Worm (Caenorhabditis elegans) whole organism, L2 larva: Measurements from ENCODE around the gene dpy-18.

Source experiments
- C34F6.9 ChIP-seq: fragments of 150-350 bp; optimal IDR thresholded peaks from 2 replicates; lab custom pipeline; 2014; ENCODE audit warnings: missing biosample characterization, missing genetic modification characterization
- R02D3.7 ChIP-seq: fragments of 150-350 bp; optimal IDR thresholded peaks from 2 replicates; lab custom pipeline; 2014; ENCODE audit warnings: missing biosample characterization, missing genetic modification characterization
- Y55F3AM.14 ChIP-seq: fragments of 200-800 bp; sonication (Bioruptor generic); optimal IDR thresholded peaks from 2 replicates; lab custom pipeline; 2018; ENCODE audit warnings: mild to moderate bottlenecking, missing genetic modification characterization, missing compliant biosample characterization
- ZK546.5 ChIP-seq: sonication (generic microtip); optimal IDR thresholded peaks from 2 replicates; lab custom pipeline; 2017; ENCODE audit warnings: missing biosample characterization, missing genetic modification characterization
- alr-1 ChIP-seq: fragments of 150-350 bp; optimal IDR thresholded peaks from 2 replicates; lab custom pipeline; 2014; ENCODE audit warnings: missing biosample characterization, missing genetic modification characterization
- blmp-1 ChIP-seq: sonication (generic microtip); optimal IDR thresholded peaks from 2 replicates; lab custom pipeline; 2017; ENCODE audit warnings: missing genetic modification characterization, mild to moderate bottlenecking, missing compliant biosample characterization, antibody characterized with exemption, moderate library complexity; ENCODE audit not compliant: insufficient read depth
- ceh-16 ChIP-seq: fragments of 150-350 bp; optimal IDR thresholded peaks from 2 replicates; lab custom pipeline; 2014; ENCODE audit warnings: missing biosample characterization, missing genetic modification characterization
- ceh-82 ChIP-seq: fragments of 150-350 bp; optimal IDR thresholded peaks from 2 replicates; lab custom pipeline; 2014; ENCODE audit warnings: missing biosample characterization, missing genetic modification characterization
- crh-2 ChIP-seq: sonication (generic microtip); optimal IDR thresholded peaks from 2 replicates; lab custom pipeline; 2017; ENCODE audit warnings: missing biosample characterization, missing genetic modification characterization
- dmd-4 ChIP-seq: sonication (generic microtip); optimal IDR thresholded peaks from 2 replicates; lab custom pipeline; 2017; ENCODE audit warnings: missing biosample characterization, missing genetic modification characterization
- egl-27 ChIP-seq: sonication (generic microtip); optimal IDR thresholded peaks from 3 replicates; lab custom pipeline; 2017; ENCODE audit warnings: missing biosample characterization, missing genetic modification reagents, missing genetic modification characterization
- elt-1 ChIP-seq: fragments of 150-350 bp; optimal IDR thresholded peaks from 2 replicates; lab custom pipeline; 2014; ENCODE audit warnings: missing biosample characterization, missing genetic modification characterization
- elt-3 ChIP-seq: sonication (generic microtip); optimal IDR thresholded peaks from 2 replicates; lab custom pipeline; 2017; ENCODE audit warnings: missing biosample characterization, missing genetic modification characterization
- gmeb-1 ChIP-seq: fragments of 150-350 bp; optimal IDR thresholded peaks from 2 replicates; lab custom pipeline; 2014; ENCODE audit warnings: missing biosample characterization, missing genetic modification characterization
- lin-13 ChIP-seq: fragments of 150-350 bp; optimal IDR thresholded peaks from 2 replicates; lab custom pipeline; 2014; ENCODE audit warnings: missing biosample characterization, missing genetic modification reagents, missing genetic modification characterization
- lin-39 ChIP-seq: fragments of 150-350 bp; optimal IDR thresholded peaks from 2 replicates; lab custom pipeline; 2014; ENCODE audit warnings: missing biosample characterization, missing genetic modification reagents, missing genetic modification characterization
- lsy-2 ChIP-seq, 2 experiments: fragments of 150-350 bp in 1 of 2; sonication (generic microtip) in 1 of 2; optimal IDR thresholded peaks; 2 replicates each; lab custom pipeline; 2014 to 2017; ENCODE audit warnings: missing biosample characterization in 2 of 2, missing genetic modification characterization in 2 of 2
- mab-5 ChIP-seq: fragments of 150-350 bp; optimal IDR thresholded peaks from 2 replicates; lab custom pipeline; 2014; ENCODE audit warnings: missing biosample characterization, missing genetic modification characterization
- mbf-1 ChIP-seq: sonication (generic microtip); optimal IDR thresholded peaks from 2 replicates; lab custom pipeline; 2017; ENCODE audit warnings: missing biosample characterization, missing genetic modification characterization
- mdl-1 ChIP-seq, 2 experiments: fragments of 150-350 bp in 1 of 2; sonication (generic microtip) in 1 of 2; optimal IDR thresholded peaks; 2 replicates each; lab custom pipeline; 2017; ENCODE audit warnings: missing biosample characterization in 2 of 2, missing genetic modification characterization in 2 of 2
- nhr-11 ChIP-seq: fragments of 150-350 bp; optimal IDR thresholded peaks from 2 replicates; lab custom pipeline; 2014; ENCODE audit warnings: missing biosample characterization, missing genetic modification characterization
- nhr-12 ChIP-seq: fragments of 150-350 bp; optimal IDR thresholded peaks from 2 replicates; lab custom pipeline; 2014; ENCODE audit warnings: missing biosample characterization, missing genetic modification characterization
- nhr-129 ChIP-seq: fragments of 150-350 bp; optimal IDR thresholded peaks from 2 replicates; lab custom pipeline; 2014; ENCODE audit warnings: missing biosample characterization, missing genetic modification characterization
- nhr-21 ChIP-seq: fragments of 150-350 bp; optimal IDR thresholded peaks from 2 replicates; lab custom pipeline; 2014; ENCODE audit warnings: missing biosample characterization, missing genetic modification characterization
- nhr-23 ChIP-seq: fragments of 150-350 bp; optimal IDR thresholded peaks from 2 replicates; lab custom pipeline; 2014; ENCODE audit warnings: missing biosample characterization, missing genetic modification reagents, missing genetic modification characterization
- nhr-25 ChIP-seq: fragments of 150-350 bp; sonication (generic microtip); optimal IDR thresholded peaks from 3 replicates; lab custom pipeline; 2014; ENCODE audit warnings: missing biosample characterization, missing genetic modification characterization
- nhr-77 ChIP-seq: fragments of 150-350 bp; optimal IDR thresholded peaks from 2 replicates; lab custom pipeline; 2014; ENCODE audit warnings: missing biosample characterization, missing genetic modification characterization
- skn-1 ChIP-seq: sonication (generic microtip); optimal IDR thresholded peaks from 2 replicates; lab custom pipeline; 2017; ENCODE audit warnings: missing biosample characterization, missing genetic modification characterization
- sma-3 ChIP-seq: sonication (generic microtip); optimal IDR thresholded peaks from 2 replicates; lab custom pipeline; 2016; ENCODE audit warnings: missing genetic modification reagents, missing genetic modification characterization, missing compliant biosample characterization
- sma-9 ChIP-seq, 2 experiments: fragments of 150-350 bp in 1 of 2; sonication (generic microtip) in 1 of 2; optimal IDR thresholded peaks; 2 replicates each; lab custom pipeline; 2014 to 2016; ENCODE audit warnings: missing genetic modification characterization in 2 of 2, mild to moderate bottlenecking in 1 of 2, missing biosample characterization in 1 of 2, missing compliant biosample characterization in 1 of 2, missing genetic modification reagents in 1 of 2, moderate library complexity in 1 of 2
- ztf-11 ChIP-seq: sonication (generic microtip); optimal IDR thresholded peaks from 2 replicates; lab custom pipeline; 2017; ENCODE audit warnings: missing biosample characterization, missing genetic modification characterization
- ztf-4 ChIP-seq: fragments of 150-350 bp; optimal IDR thresholded peaks from 2 replicates; lab custom pipeline; 2014; ENCODE audit warnings: missing biosample characterization, missing genetic modification characterization

The dpy-18 gene

DNA sequence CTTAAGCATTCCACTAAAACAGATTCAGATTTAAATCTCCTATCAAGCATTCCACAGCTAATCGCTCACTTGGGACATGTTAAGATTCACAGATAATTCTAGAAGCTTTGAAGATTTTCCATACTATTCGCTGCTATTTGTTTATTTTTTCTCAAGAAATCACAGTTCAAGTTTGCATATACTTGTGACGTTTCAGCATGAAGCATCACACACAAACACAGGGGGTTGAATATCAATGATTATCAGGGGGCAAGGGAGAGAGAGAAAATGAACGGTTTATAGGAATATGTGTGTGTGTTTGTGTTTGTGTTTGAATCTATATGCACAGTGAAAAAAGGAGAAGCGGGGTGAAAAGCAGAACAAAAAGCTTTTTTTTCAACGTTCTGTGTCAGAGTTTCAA, 24.9 kb upstream of the dpy-18 start, which contains the start of gene Y47D3B.12:
Gene Y47D3B.12, plus strand, starts transcription at position 301 of the 400 bp plus-strand sequence.
- TF ChIP-seq blmp-1 (tag; lab: Kevin White, UChicago) (no peak), sma-9 (GFP tag; optimal IDR thresholded peaks at IDR 0.05; lab: Kevin White, UChicago) (no peak), sma-9 (tag; optimal IDR thresholded peaks at IDR 0.05; lab: Kevin White, UChicago) (no peak)

DNA sequence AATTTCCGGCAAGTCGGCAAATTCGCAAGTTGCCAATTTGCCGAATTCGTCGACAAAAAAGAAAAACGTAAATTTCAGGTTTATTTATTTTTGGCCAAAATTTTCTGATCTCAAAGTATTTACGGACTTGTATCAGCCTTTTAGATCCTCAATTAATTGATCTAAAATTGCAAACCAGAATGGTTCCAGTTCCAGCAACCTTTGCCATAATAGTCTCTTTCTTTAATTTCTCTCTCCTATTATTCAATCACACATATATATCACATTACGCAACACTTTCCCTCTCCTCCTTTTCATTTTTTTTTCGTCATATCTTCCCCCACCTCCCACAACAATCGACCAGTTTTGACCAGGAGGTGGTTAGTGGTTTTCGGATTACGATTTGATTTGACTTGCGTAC, 19.7 kb upstream of the dpy-18 start, which contains the start of gene Y47D3B.3:
Gene Y47D3B.3, plus strand, starts transcription at position 301 of the 400 bp plus-strand sequence.
- TF ChIP-seq ztf-11 (tag; lab: Kevin White, UChicago): no peak
- TF ChIP-seq sma-9 (GFP tag; optimal IDR thresholded peaks at IDR 0.05; lab: Kevin White, UChicago): no peak
- TF ChIP-seq sma-9 (tag; optimal IDR thresholded peaks at IDR 0.05; lab: Kevin White, UChicago): no peak
- TF ChIP-seq nhr-11 (tag; lab: Kevin White, UChicago): no peak
- no peak for TF ChIP-seq sma-3 (GFP tag; lab: Kevin White, UChicago)
- no peak for TF ChIP-seq nhr-21 (tag; lab: Kevin White, UChicago)
- TF ChIP-seq dmd-4: no peak
- no peak for TF ChIP-seq nhr-12 (tag; lab: Kevin White, UChicago)

DNA sequence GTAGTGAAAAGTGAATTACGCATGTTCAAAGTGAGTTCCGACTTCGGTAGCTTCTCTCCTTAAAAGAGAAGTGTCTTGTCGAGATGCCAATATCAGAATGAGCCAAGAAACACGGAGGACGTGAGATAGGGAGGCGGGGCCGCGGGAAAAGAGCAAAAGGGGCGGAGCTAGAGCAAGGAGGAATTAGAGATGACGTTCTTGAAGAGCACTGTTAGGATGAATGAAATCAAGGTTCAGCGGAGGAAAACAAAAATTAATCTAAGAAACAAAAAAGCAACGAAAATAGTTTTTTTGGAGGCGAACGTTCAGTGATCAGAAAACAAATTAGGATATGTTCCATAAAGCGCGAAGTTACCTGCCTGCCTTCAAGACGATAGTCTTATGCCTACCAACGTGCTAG, 15.4 kb upstream of the dpy-18 start, which contains the start of gene nlp-21:
Gene nlp-21, minus strand, starts transcription at position 101 of the 400 bp plus-strand sequence.
- TF ChIP-seq lin-39 (tag; lab: Kevin White, UChicago): no peak
- no peak for TF ChIP-seq lsy-2 (tag; optimal IDR thresholded peaks at IDR 0.05; lab: Kevin White, UChicago)
- TF ChIP-seq alr-1 (tag; lab: Kevin White, UChicago): no peak
- no peak for TF ChIP-seq gmeb-1
- TF ChIP-seq mdl-1 (tag; optimal IDR thresholded peaks at IDR 0.05; lab: Kevin White, UChicago): no peak
- TF ChIP-seq mab-5 (tag; lab: Kevin White, UChicago): no peak
- TF ChIP-seq egl-27 (tag; lab: Kevin White, UChicago): no peak
- no peak for TF ChIP-seq sma-9 (GFP tag; optimal IDR thresholded peaks at IDR 0.05; lab: Kevin White, UChicago)
- TF ChIP-seq sma-9 (tag; optimal IDR thresholded peaks at IDR 0.05; lab: Kevin White, UChicago): no peak
- TF ChIP-seq elt-3 (tag; lab: Kevin White, UChicago): no peak

DNA sequence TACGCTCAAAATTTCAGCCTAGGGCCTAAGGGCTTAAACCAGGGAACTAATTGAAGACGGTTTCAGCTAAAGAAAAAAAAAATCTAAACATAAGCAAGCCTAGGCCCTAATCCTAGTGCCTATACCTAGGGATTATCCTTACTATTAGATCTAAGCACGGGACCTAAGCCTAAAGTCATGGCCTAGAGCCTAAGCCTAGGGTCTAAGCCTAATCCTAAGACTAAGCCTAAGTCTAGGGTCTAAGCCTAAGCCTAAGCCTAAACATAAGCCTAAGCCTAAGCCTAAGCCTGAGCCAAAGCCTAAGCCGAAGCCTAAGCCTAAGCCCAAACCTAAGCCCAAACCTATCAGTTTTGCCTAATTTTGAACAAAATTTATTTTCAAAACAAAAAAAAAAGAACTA, 15.0 kb upstream of the dpy-18 start:
- TF ChIP-seq nhr-23 (tag; lab: Kevin White, UChicago) (no peak), ZK546.5 (tag; lab: Kevin White, UChicago) (no peak), crh-2 (no peak), elt-1 (tag; lab: Kevin White, UChicago) (no peak), R02D3.7 (tag; lab: Kevin White, UChicago) (no peak), ceh-82 (tag; lab: Kevin White, UChicago) (no peak), Y55F3AM.14 (GFP tag; lab: Kevin White, UChicago) (no peak), egl-27 (tag; lab: Kevin White, UChicago) (no peak), mdl-1 (tag; optimal IDR thresholded peaks at IDR 0.05; lab: Kevin White, UChicago) (no peak), ceh-16 (tag; lab: Kevin White, UChicago) (no peak), nhr-11 (tag; lab: Kevin White, UChicago) (no peak), skn-1 (tag; lab: Kevin White, UChicago) (no peak), nhr-77 (tag; lab: Kevin White, UChicago) (no peak)

DNA sequence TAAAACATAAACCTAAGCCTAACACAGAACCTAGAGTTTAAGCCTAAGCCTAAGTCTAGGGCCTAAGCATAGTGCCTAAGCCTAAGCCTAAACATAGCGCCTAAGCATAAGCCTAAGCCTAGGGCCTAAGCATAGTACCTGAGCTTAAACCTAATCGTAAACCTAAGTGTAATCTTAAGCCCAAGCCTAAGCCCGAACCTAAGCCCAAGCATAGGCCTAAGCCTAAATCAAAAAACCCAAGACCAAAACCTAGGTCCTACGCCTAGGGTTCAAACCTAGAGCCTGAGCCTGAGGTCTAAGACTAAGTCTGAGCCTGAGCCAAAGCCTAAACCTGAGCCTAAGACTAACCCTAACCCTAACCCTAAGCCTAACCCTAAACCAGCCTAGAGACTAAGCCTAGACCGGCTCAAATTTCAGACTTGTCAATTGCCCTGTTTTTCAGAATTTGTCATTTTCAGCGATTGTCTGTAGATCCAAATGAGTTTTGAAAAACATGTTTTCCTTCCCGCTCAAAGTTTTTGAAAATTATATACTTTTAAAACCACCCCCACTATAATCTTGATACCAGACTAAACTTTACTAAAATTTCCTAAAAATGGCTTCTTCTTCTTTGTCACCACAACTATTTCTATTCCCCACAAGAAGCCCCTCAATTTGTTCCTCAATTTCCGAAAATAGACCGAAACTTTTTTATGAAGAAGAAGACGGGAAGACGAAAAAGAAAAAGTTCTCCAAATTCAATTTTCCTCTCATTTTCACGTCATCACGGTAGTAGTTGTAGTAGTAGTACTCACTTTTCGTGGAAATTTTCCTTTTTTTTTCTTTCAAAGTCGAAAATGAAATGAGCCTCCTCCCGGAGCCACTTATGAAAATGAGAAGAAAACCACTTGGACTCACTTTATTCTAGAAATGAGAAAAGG, 14.1 kb upstream of the dpy-18 start:
- no peak for TF ChIP-seq elt-3 (tag; lab: Kevin White, UChicago)
- TF ChIP-seq lin-39 (tag; lab: Kevin White, UChicago): no peak
- peak; percentile 3 for TF ChIP-seq C34F6.9 (tag; lab: Kevin White, UChicago)
- TF ChIP-seq skn-1 (tag; lab: Kevin White, UChicago): no peak
- no peak for TF ChIP-seq ztf-4 (tag; lab: Kevin White, UChicago)
- TF ChIP-seq blmp-1 (tag; lab: Kevin White, UChicago): no peak
- TF ChIP-seq lin-13 (GFP tag; lab: Kevin White, UChicago): no peak
- no peak for TF ChIP-seq mbf-1 (tag; lab: Kevin White, UChicago)
- TF ChIP-seq ztf-11 (tag; lab: Kevin White, UChicago): no peak
- peak in 1 of 2 experiments; percentile 28 for TF ChIP-seq lsy-2 (tag; optimal IDR thresholded peaks at IDR 0.05; lab: Kevin White, UChicago)
- TF ChIP-seq nhr-25 (tag; lab: Kevin White, UChicago): no peak
- TF ChIP-seq nhr-129: no peak
- TF ChIP-seq, all 48 proteins: peak for 2
